Worm (Caenorhabditis elegans) whole organism, L4/young adult: Measurements from ENCODE around the gene ddi-1.

Source experiments
- W03F9.2 ChIP-seq: fragments of 150-350 bp; optimal IDR thresholded peaks from 2 replicates; lab custom pipeline; 2014; ENCODE audit warnings: missing biosample characterization, missing genetic modification characterization
- dao-5 ChIP-seq: sonication (generic microtip); optimal IDR thresholded peaks from 2 replicates; lab custom pipeline; 2016; ENCODE audit warnings: missing genotype, missing genetic modification characterization, moderate library complexity, missing compliant biosample characterization
- him-1 ChIP-seq: sonication (generic microtip); optimal IDR thresholded peaks from 2 replicates; lab custom pipeline; 2016; ENCODE audit warnings: missing genotype, missing genetic modification reagents, missing genetic modification characterization, missing compliant biosample characterization

ce11 chrIV:6572655-6573054 lies 50.0 kb downstream of the ddi-1 start:
- TF ChIP-seq him-1 = no peak
- TF ChIP-seq W03F9.2 (tag; lab: Kevin White, UChicago) = no peak
- TF ChIP-seq dao-5 = no peak
